Fruit fly (Drosophila melanogaster) whole organism, wandering third instar larva: ENCODE measurements around the gene Dok.

Source experiments
- Hnf4 ChIP-seq: fragments of 200-800 bp; sonication (Bioruptor generic); optimal IDR thresholded peaks from 2 replicates; lab custom pipeline; 2016; ENCODE audit warnings: missing biosample characterization, mild to moderate bottlenecking, missing genetic modification characterization
- Rel ChIP-seq, 2 experiments: fragments of 200-800 bp; sonication (Bioruptor generic) in 1 of 2; optimal IDR thresholded peaks; 2 replicates in 1 of 2; 3 replicates in 1 of 2; lab custom pipeline; 2016 to 2019; ENCODE audit warnings: mild to moderate bottlenecking in 2 of 2, missing biosample characterization in 2 of 2, missing genetic modification characterization in 2 of 2, moderate library complexity in 1 of 2
- pan ChIP-seq: fragments of >200 bp; optimal IDR thresholded peaks from 2 replicates; lab custom pipeline; 2017
- tai ChIP-seq: sonication (Bioruptor generic); optimal IDR thresholded peaks from 2 replicates; lab custom pipeline; 2016; ENCODE audit warnings: missing biosample characterization, missing genetic modification characterization
- usp ChIP-seq: fragments of >200 bp; optimal IDR thresholded peaks from 2 replicates; lab custom pipeline; 2017; ENCODE audit warnings: missing biosample characterization, missing genetic modification characterization

- TF ChIP-seq usp (GFP tag; lab: Kevin White, UChicago) = no peak
- TF ChIP-seq Hnf4 (GFP tag; lab: Kevin White, UChicago) = peak; percentile 90
- TF ChIP-seq tai (GFP tag; lab: Kevin White, UChicago) = peak; percentile 89
- TF ChIP-seq pan (lab: Kevin White, UChicago) = no peak
- TF ChIP-seq Rel (GFP tag; optimal IDR thresholded peaks at IDR 0.05; lab: Kevin White, UChicago) = peak; percentile 19
- TF ChIP-seq Rel (tag; optimal IDR thresholded peaks at IDR 0.05; lab: Kevin White, UChicago) = peak; percentile 41
These were observed 21.7 kb upstream of the Dok start for dm6 chrX:7302329-7302728.
